Worm (Caenorhabditis elegans): ENCODE data around the gene fbxb-37.

ce11 chrII:2130770-2131169, 37.1 kb upstream of the fbxb-37 start, which contains the start of gene sdz-28:
- no peak for TF ChIP-seq nhr-12 (tag; optimal IDR thresholded peaks at IDR 0.05)
- TF ChIP-seq sea-2 (GFP tag; optimal IDR thresholded peaks at IDR 0.05) = no peak
- no peak for TF ChIP-seq ama-1 (optimal IDR thresholded peaks at IDR 0.05)
